Fruit fly (Drosophila melanogaster) whole organism, embryonic: ENCODE measurements around the gene CG17572.

ENCODE experiments used
- Atf-2 ChIP-seq: fragments of 200-800 bp; sonication (Bioruptor generic); optimal IDR thresholded peaks from 2 replicates; lab custom pipeline; 2016; ENCODE audit warnings: missing biosample characterization, missing genetic modification characterization
- B-H2 ChIP-seq: fragments of 200-800 bp; sonication (Bioruptor generic); optimal IDR thresholded peaks from 2 replicates; lab custom pipeline; 2018; ENCODE audit warnings: missing biosample characterization, mild to moderate bottlenecking, missing genetic modification characterization
- CG12071 ChIP-seq: fragments of 200-800 bp; sonication (Bioruptor generic); optimal IDR thresholded peaks from 3 replicates; lab custom pipeline; 2018; ENCODE audit warnings: missing biosample characterization, mild to moderate bottlenecking, missing genetic modification characterization
- CG13775 ChIP-seq: fragments of 200-800 bp; sonication (Bioruptor generic); optimal IDR thresholded peaks from 3 replicates; lab custom pipeline; 2017; ENCODE audit warnings: missing biosample characterization, mild to moderate bottlenecking, missing genetic modification characterization
- CG13894 ChIP-seq: fragments of 200-800 bp; sonication (Bioruptor generic); optimal IDR thresholded peaks from 3 replicates; lab custom pipeline; 2018; ENCODE audit warnings: missing biosample characterization, mild to moderate bottlenecking, missing genetic modification characterization, moderate library complexity
- CG14050 ChIP-seq: fragments of 200-800 bp; sonication (Bioruptor generic); IDR thresholded peaks from 3 replicates; pipeline ENCODE4 v1.3.6; 2022; ENCODE audit warnings: missing biosample characterization, missing genetic modification characterization
- CG14710 ChIP-seq: fragments of 200-800 bp; sonication (Bioruptor generic); optimal IDR thresholded peaks from 3 replicates; lab custom pipeline; 2019; ENCODE audit warnings: missing biosample characterization, mild to moderate bottlenecking, missing genetic modification characterization, moderate library complexity
- CG17829 ChIP-seq: fragments of 200-800 bp; optimal IDR thresholded peaks from 2 replicates; lab custom pipeline; 2019; ENCODE audit warnings: missing biosample characterization, mild to moderate bottlenecking, missing genetic modification characterization, moderate library complexity
- CG18599 ChIP-seq: fragments of 200-800 bp; sonication (Bioruptor generic); optimal IDR thresholded peaks from 3 replicates; lab custom pipeline; 2017; ENCODE audit warnings: missing biosample characterization, missing genetic modification characterization, mild to moderate bottlenecking, moderate library complexity, missing genetic modification reagents
- CG3407 ChIP-seq: fragments of 200-800 bp; sonication (Bioruptor generic); optimal IDR thresholded peaks from 2 replicates; lab custom pipeline; 2018; ENCODE audit warnings: missing biosample characterization, mild to moderate bottlenecking, missing genetic modification characterization
- CG3726 ChIP-seq: fragments of 200-800 bp; sonication (Bioruptor generic); IDR thresholded peaks from 3 replicates; pipeline ENCODE4, ENCODE4 v1.3.6; 2022; ENCODE audit warnings: missing biosample characterization, missing genetic modification characterization
- CG3838 ChIP-seq: fragments of 200-800 bp; sonication (Bioruptor generic); optimal IDR thresholded peaks from 3 replicates; lab custom pipeline; 2016; ENCODE audit warnings: missing biosample characterization, missing genetic modification characterization
- CG42726 ChIP-seq: fragments of 200-800 bp; sonication (Bioruptor generic); IDR thresholded peaks from 2 replicates; pipeline ENCODE4 v1.3.6; 2022; ENCODE audit warnings: missing biosample characterization, missing genetic modification characterization; ENCODE audit not compliant: partially characterized antibody
- CG4404 ChIP-seq: fragments of 200-800 bp; sonication (Bioruptor generic); IDR thresholded peaks from 2 replicates; pipeline ENCODE4 v1.3.6; 2022; ENCODE audit warnings: missing biosample characterization, missing genetic modification characterization
- CG4617 ChIP-seq: fragments of 200-800 bp; sonication (Bioruptor generic); optimal IDR thresholded peaks from 3 replicates; lab custom pipeline; 2016; ENCODE audit warnings: missing biosample characterization, missing genetic modification characterization, borderline replicate concordance
- CG5953 ChIP-seq: fragments of 200-800 bp; sonication (Bioruptor generic); IDR thresholded peaks from 2 replicates; pipeline ENCODE4 v1.3.6; 2022; ENCODE audit warnings: missing biosample characterization, missing genetic modification characterization
- CG6765 ChIP-seq: fragments of 200-800 bp; sonication (Bioruptor generic); optimal IDR thresholded peaks from 3 replicates; lab custom pipeline; 2017; ENCODE audit warnings: missing biosample characterization, mild to moderate bottlenecking, missing genetic modification characterization
- CG8089 ChIP-seq: fragments of 200-800 bp; sonication (Bioruptor generic); optimal IDR thresholded peaks from 3 replicates; lab custom pipeline; 2016; ENCODE audit warnings: missing biosample characterization, missing genetic modification characterization
- CG8478 ChIP-seq: fragments of >200 bp; optimal IDR thresholded peaks from 2 replicates; lab custom pipeline; 2018
- CG9797 ChIP-seq: fragments of 200-800 bp; sonication (Bioruptor generic); optimal IDR thresholded peaks from 3 replicates; lab custom pipeline; 2018; ENCODE audit warnings: missing biosample characterization, mild to moderate bottlenecking, missing genetic modification characterization
- E2f1 ChIP-seq: fragments of 200-800 bp; sonication (Bioruptor generic); IDR thresholded peaks from 2 replicates; pipeline ENCODE4 v1.3.6; 2022; ENCODE audit warnings: missing biosample characterization, missing genetic modification characterization
- HLH4C ChIP-seq: fragments of 200-800 bp; sonication (Bioruptor generic); IDR thresholded peaks from 3 replicates; pipeline ENCODE4 v1.3.6; 2022; ENCODE audit warnings: missing biosample characterization, missing genetic modification characterization; ENCODE audit not compliant: partially characterized antibody
- HLH54F ChIP-seq: fragments of 200-800 bp; sonication (Bioruptor generic); optimal IDR thresholded peaks from 3 replicates; lab custom pipeline; 2016; ENCODE audit warnings: missing biosample characterization, missing genetic modification characterization
- HLHmδ ChIP-seq: fragments of 200-800 bp; sonication (Bioruptor generic); optimal IDR thresholded peaks from 2 replicates; lab custom pipeline; 2018; ENCODE audit warnings: missing biosample characterization, mild to moderate bottlenecking, missing genetic modification characterization, moderate library complexity
- Oli ChIP-seq: fragments of 200-800 bp; sonication (Bioruptor generic); optimal IDR thresholded peaks from 2 replicates; lab custom pipeline; 2018; ENCODE audit warnings: missing biosample characterization, mild to moderate bottlenecking, missing genetic modification characterization, moderate library complexity
- Vsx1 ChIP-seq: fragments of 200-800 bp; sonication (Bioruptor generic); optimal IDR thresholded peaks from 2 replicates; lab custom pipeline; 2017; ENCODE audit warnings: missing biosample characterization, mild to moderate bottlenecking, missing genetic modification characterization, missing genetic modification reagents
- ac ChIP-seq: fragments of 200-800 bp; sonication (Bioruptor generic); optimal IDR thresholded peaks from 3 replicates; lab custom pipeline; 2017; ENCODE audit warnings: missing biosample characterization, mild to moderate bottlenecking, missing genetic modification characterization
- ash1 ChIP-seq: fragments of 200-800 bp; sonication (Bioruptor generic); optimal IDR thresholded peaks from 2 replicates; lab custom pipeline; 2018; ENCODE audit warnings: missing biosample characterization, mild to moderate bottlenecking, missing genetic modification characterization
- bcd ChIP-seq: fragments of 200-800 bp; sonication (Bioruptor generic); optimal IDR thresholded peaks from 2 replicates; lab custom pipeline; 2017; ENCODE audit warnings: missing biosample characterization, mild to moderate bottlenecking, missing genetic modification characterization
- chn ChIP-seq: fragments of 200-800 bp; sonication (Bioruptor generic); optimal IDR thresholded peaks from 2 replicates; lab custom pipeline; 2016; ENCODE audit warnings: missing biosample characterization, missing genetic modification characterization
- ems ChIP-seq: fragments of 200-800 bp; sonication (Bioruptor generic); optimal IDR thresholded peaks from 3 replicates; lab custom pipeline; 2016; ENCODE audit warnings: missing biosample characterization, missing genetic modification characterization
- en ChIP-seq: fragments of 200-800 bp; sonication (Bioruptor generic); optimal IDR thresholded peaks from 2 replicates; lab custom pipeline; 2016; ENCODE audit warnings: missing biosample characterization, missing genetic modification characterization
- fd102C ChIP-seq: fragments of 200-800 bp; sonication (Bioruptor generic); optimal IDR thresholded peaks from 2 replicates; lab custom pipeline; 2018; ENCODE audit warnings: missing biosample characterization, mild to moderate bottlenecking, missing genetic modification characterization, moderate library complexity
- ftz-f1 ChIP-seq: fragments of 200-800 bp; sonication (Bioruptor generic); optimal IDR thresholded peaks from 2 replicates; lab custom pipeline; 2016; ENCODE audit warnings: missing biosample characterization, missing genetic modification characterization
- gem ChIP-seq: fragments of 200-800 bp; sonication (Bioruptor generic); optimal IDR thresholded peaks from 2 replicates; lab custom pipeline; 2019; ENCODE audit warnings: missing biosample characterization, mild to moderate bottlenecking, missing genetic modification characterization, moderate library complexity
- insv ChIP-seq, 2 experiments: fragments of 200-800 bp; sonication (Bioruptor generic); optimal IDR thresholded peaks; 3 replicates each; lab custom pipeline; 2016 to 2018; ENCODE audit warnings: missing biosample characterization in 2 of 2, missing genetic modification characterization in 2 of 2
- p53 ChIP-seq: fragments of 200-800 bp; sonication (Bioruptor generic); optimal IDR thresholded peaks from 2 replicates; lab custom pipeline; 2016; ENCODE audit warnings: missing biosample characterization, missing genetic modification characterization
- prd ChIP-seq, 3 experiments: fragments of >200 bp in 2 of 3; fragments of 200-800 bp in 1 of 3; sonication (Bioruptor generic) in 1 of 3; optimal IDR thresholded peaks in 2 of 3; IDR thresholded peaks in 1 of 3; 2 replicates in 2 of 3; 3 replicates in 1 of 3; pipeline versions ENCODE4 v1.3.6 to Lab custom; 2017 to 2022; ENCODE audit warnings: missing biosample characterization in 1 of 3, missing genetic modification characterization in 1 of 3
- run ChIP-seq: fragments of 200-800 bp; sonication (Bioruptor generic); optimal IDR thresholded peaks from 3 replicates; lab custom pipeline; 2018; ENCODE audit warnings: missing biosample characterization, mild to moderate bottlenecking, missing genetic modification characterization
- salm ChIP-seq: fragments of 200-800 bp; sonication (Bioruptor generic); optimal IDR thresholded peaks from 2 replicates; lab custom pipeline; 2018; ENCODE audit warnings: missing biosample characterization, mild to moderate bottlenecking, missing genetic modification characterization
- shn ChIP-seq: fragments of 200-800 bp; sonication (Bioruptor generic); optimal IDR thresholded peaks from 3 replicates; lab custom pipeline; 2016; ENCODE audit warnings: missing biosample characterization, missing genetic modification characterization
- slou ChIP-seq: fragments of 200-800 bp; sonication (Bioruptor generic); optimal IDR thresholded peaks from 3 replicates; lab custom pipeline; 2016; ENCODE audit warnings: missing biosample characterization, missing genetic modification characterization
- sob ChIP-seq: fragments of 200-800 bp; sonication (Bioruptor generic); IDR thresholded peaks from 2 replicates; pipeline ENCODE4 v1.3.6; 2022; ENCODE audit warnings: missing biosample characterization, missing genetic modification characterization
- sqz ChIP-seq: fragments of 200-800 bp; sonication (Bioruptor generic); optimal IDR thresholded peaks from 3 replicates; lab custom pipeline; 2018; ENCODE audit warnings: missing biosample characterization, mild to moderate bottlenecking, missing genetic modification characterization
- sr ChIP-seq: fragments of 200-800 bp; sonication (Bioruptor generic); IDR thresholded peaks from 3 replicates; pipeline ENCODE4 v1.3.6; 2022; ENCODE audit warnings: missing biosample characterization, missing genetic modification characterization
- tll ChIP-seq, 2 experiments: fragments of 200-800 bp in 1 of 2; fragments of >200 bp in 1 of 2; sonication (Bioruptor generic) in 1 of 2; optimal IDR thresholded peaks; 2 replicates each; lab custom pipeline; 2017 to 2019; ENCODE audit warnings: missing biosample characterization in 2 of 2, missing genetic modification characterization in 2 of 2, mild to moderate bottlenecking in 1 of 2, moderate library complexity in 1 of 2
- trh ChIP-seq: fragments of 200-800 bp; sonication (Bioruptor generic); optimal IDR thresholded peaks from 2 replicates; lab custom pipeline; 2016; ENCODE audit warnings: missing biosample characterization, missing genetic modification characterization
- twi ChIP-seq: fragments of 200-800 bp; optimal IDR thresholded peaks from 2 replicates; lab custom pipeline; 2019; ENCODE audit warnings: missing biosample characterization, mild to moderate bottlenecking, missing genetic modification characterization, moderate library complexity
- zf30C ChIP-seq: fragments of 200-800 bp; sonication (Bioruptor generic); optimal IDR thresholded peaks from 3 replicates; lab custom pipeline; 2018; ENCODE audit warnings: missing biosample characterization, mild to moderate bottlenecking, missing genetic modification characterization

The CG17572 gene

dm6 chr2L:19023972-19024743 is 49.8 kb downstream of the CG17572 start:
- TF ChIP-seq ash1 = no peak
- peak; percentile 24 for TF ChIP-seq twi
- TF ChIP-seq tll (GFP tag; optimal IDR thresholded peaks at IDR 0.05; lab: Kevin White, UChicago) = no peak
- peak; percentile 41 for TF ChIP-seq CG14710
- TF ChIP-seq Oli (tag; lab: Kevin White, UChicago) = peak; percentile 80
- TF ChIP-seq B-H2 (GFP tag; lab: Kevin White, UChicago) = peak; percentile 67
- no peak for TF ChIP-seq Atf-2
- peak; percentile 56 for TF ChIP-seq CG17829 (tag; lab: Kevin White, UChicago)
- TF ChIP-seq CG4617 (GFP tag; lab: Kevin White, UChicago) = no peak
- no peak for TF ChIP-seq CG14050 (GFP tag; lab: Robert Waterston, UW)
- no peak for TF ChIP-seq CG8089 (GFP tag; lab: Kevin White, UChicago)
- TF ChIP-seq HLH54F (GFP tag; lab: Kevin White, UChicago) = no peak
- TF ChIP-seq bcd (GFP tag; lab: Kevin White, UChicago) = peak; percentile 66
- no peak for TF ChIP-seq salm
- peak; percentile 25 for TF ChIP-seq CG12071
- no peak for TF ChIP-seq shn (GFP tag; lab: Kevin White, UChicago)
- no peak for TF ChIP-seq CG8478
- no peak for TF ChIP-seq chn (GFP tag; lab: Kevin White, UChicago)
- no peak for TF ChIP-seq fd102C (GFP tag; lab: Kevin White, UChicago)
- TF ChIP-seq CG18599 (GFP tag; lab: Kevin White, UChicago) = peak; percentile 92
- TF ChIP-seq sr (GFP tag; lab: Robert Waterston, UW) = no peak
- TF ChIP-seq insv (GFP tag; optimal IDR thresholded peaks at IDR 0.05; lab: Kevin White, UChicago) = peak in 1 of 2 experiments; percentile 5
- TF ChIP-seq ftz-f1 = no peak
- peak; percentile 7; the same call in 1 of the 2 replicates for TF ChIP-seq E2f1 (GFP tag; lab: Robert Waterston, UW)
- no peak for TF ChIP-seq CG42726 (GFP tag; lab: Robert Waterston, UW)
- TF ChIP-seq CG3726 (GFP tag; lab: Robert Waterston, UW) = no peak
- TF ChIP-seq ems (GFP tag; lab: Kevin White, UChicago) = no peak
- no peak for TF ChIP-seq CG5953 (GFP tag; lab: Robert Waterston, UW)
- TF ChIP-seq HLH4C = no peak
- TF ChIP-seq CG13775 (GFP tag; lab: Kevin White, UChicago) = peak; percentile 57
- TF ChIP-seq ac (GFP tag; lab: Kevin White, UChicago) = no peak
- no peak for TF ChIP-seq en (GFP tag; lab: Kevin White, UChicago)
- TF ChIP-seq prd (optimal IDR thresholded peaks at IDR 0.05; lab: Kevin White, UChicago) = no peak
- peak; percentile 46; the same call in 2 of the 3 replicates for TF ChIP-seq prd (GFP tag; IDR thresholded peaks at IDR 0.05; lab: Robert Waterston, UW)
- peak; percentile 37 for TF ChIP-seq Vsx1 (GFP tag; lab: Kevin White, UChicago)
- TF ChIP-seq CG4404 (GFP tag; lab: Robert Waterston, UW) = no peak; the same call in 1 of the 2 replicates
- TF ChIP-seq sob = peak; percentile 28; the same call in 1 of the 2 replicates
- TF ChIP-seq sqz (GFP tag; lab: Kevin White, UChicago) = peak; percentile 39
- no peak for TF ChIP-seq HLHmδ (GFP tag; lab: Kevin White, UChicago)
- peak; percentile 70 for TF ChIP-seq CG6765 (GFP tag; lab: Kevin White, UChicago)
- no peak for TF ChIP-seq trh (GFP tag; lab: Kevin White, UChicago)
- TF ChIP-seq CG3407 (GFP tag; lab: Kevin White, UChicago) = peak; percentile 15
- TF ChIP-seq zf30C (GFP tag; lab: Kevin White, UChicago) = peak; percentile 51
- TF ChIP-seq CG9797 (GFP tag; lab: Kevin White, UChicago) = no peak
- no peak for TF ChIP-seq CG3838 (GFP tag; lab: Kevin White, UChicago)
- peak; percentile 38 for TF ChIP-seq run (tag; lab: Kevin White, UChicago)
- TF ChIP-seq gem (tag; lab: Kevin White, UChicago) = peak; percentile 85
- TF ChIP-seq slou (GFP tag; lab: Kevin White, UChicago) = peak; percentile 56
- peak; percentile 28 for TF ChIP-seq CG13894
- TF ChIP-seq p53 (GFP tag; lab: Kevin White, UChicago) = no peak
